Worm (Caenorhabditis elegans) whole organism, L1 larva: ENCODE data around the gene apc-10.

Experiments
- F16B12.6 ChIP-seq: fragments of 150-350 bp; optimal IDR thresholded peaks from 2 replicates; lab custom pipeline; 2014; ENCODE audit warnings: missing biosample characterization, missing genetic modification characterization
- blmp-1 ChIP-seq: fragments of 150-350 bp; optimal IDR thresholded peaks from 2 replicates; lab custom pipeline; 2014; ENCODE audit warnings: missing biosample characterization, missing genetic modification characterization
- ceh-63 ChIP-seq: fragments of 200-800 bp; sonication (Bioruptor generic); optimal IDR thresholded peaks from 2 replicates; lab custom pipeline; 2018; ENCODE audit warnings: mild to moderate bottlenecking, missing genetic modification characterization, missing compliant biosample characterization
- ceh-8 ChIP-seq: fragments of 200-800 bp; sonication (Bioruptor generic); optimal IDR thresholded peaks from 2 replicates; lab custom pipeline; 2018; ENCODE audit warnings: mild to moderate bottlenecking, missing genetic modification characterization, moderate library complexity, missing compliant biosample characterization
- ceh-82 ChIP-seq, 3 experiments: fragments of 150-350 bp in 1 of 3; sonication (generic microtip) in 2 of 3; optimal IDR thresholded peaks; 2 replicates each; lab custom pipeline; 2014 to 2017; ENCODE audit warnings: missing biosample characterization in 3 of 3, missing genetic modification characterization in 3 of 3
- ces-1 ChIP-seq: fragments of 150-350 bp; optimal IDR thresholded peaks from 2 replicates; lab custom pipeline; 2014; ENCODE audit warnings: missing biosample characterization, missing genetic modification reagents, missing genetic modification characterization
- dpl-1 ChIP-seq, 3 experiments: fragments of 150-350 bp in 2 of 3; sonication (generic microtip) in 1 of 3; optimal IDR thresholded peaks; 2 replicates each; lab custom pipeline; 2014 to 2017; ENCODE audit warnings: missing biosample characterization in 3 of 3, missing genetic modification characterization in 3 of 3, missing genetic modification reagents in 3 of 3
- egl-27 ChIP-seq, 2 experiments: fragments of 150-350 bp in 1 of 2; sonication (generic microtip); optimal IDR thresholded peaks; 3 replicates each; lab custom pipeline; 2017 to 2018; ENCODE audit warnings: missing biosample characterization in 2 of 2, missing genetic modification characterization in 2 of 2, missing genetic modification reagents in 2 of 2
- elt-2 ChIP-seq: sonication (generic microtip); optimal IDR thresholded peaks from 2 replicates; lab custom pipeline; 2016; ENCODE audit warnings: missing genetic modification characterization, mild to moderate bottlenecking, inconsistent platforms, missing compliant biosample characterization, missing genetic modification reagents
- elt-3 ChIP-seq, 6 experiments: fragments of 150-350 bp in 1 of 6; sonication (generic microtip); optimal IDR thresholded peaks; 2 replicates each; lab custom pipeline; 2017 to 2018; ENCODE audit warnings: missing biosample characterization in 6 of 6, missing genetic modification characterization in 6 of 6, inconsistent platforms in 1 of 6
- ets-5 ChIP-seq: fragments of 200-800 bp; sonication (Bioruptor generic); IDR thresholded peaks from 2 replicates; pipeline ENCODE4 v1.3.6; 2022; ENCODE audit warnings: missing genetic modification characterization, missing compliant biosample characterization
- grh-1 ChIP-seq: fragments of 200-800 bp; sonication (Bioruptor generic); IDR thresholded peaks from 2 replicates; pipeline ENCODE4 v1.3.6; 2022; ENCODE audit warnings: missing genetic modification reagents, missing genetic modification characterization, missing compliant biosample characterization
- irx-1 ChIP-seq: sonication (generic microtip); optimal IDR thresholded peaks from 2 replicates; lab custom pipeline; 2016; ENCODE audit warnings: missing genetic modification characterization, missing compliant biosample characterization
- jun-1 ChIP-seq: fragments of 150-350 bp; optimal IDR thresholded peaks from 2 replicates; lab custom pipeline; 2014; ENCODE audit warnings: missing biosample characterization, missing genetic modification reagents, missing genetic modification characterization
- lin-14 ChIP-seq: fragments of 200-800 bp; sonication (Bioruptor generic); optimal IDR thresholded peaks from 2 replicates; lab custom pipeline; 2018; ENCODE audit warnings: mild to moderate bottlenecking, missing genetic modification characterization, moderate library complexity, missing compliant biosample characterization
- lin-15B ChIP-seq: fragments of 150-350 bp; sonication (generic microtip); optimal IDR thresholded peaks from 3 replicates; lab custom pipeline; 2014; ENCODE audit warnings: missing biosample characterization, missing genetic modification characterization
- lin-35 ChIP-seq, 2 experiments: fragments of 150-350 bp; optimal IDR thresholded peaks; 2 replicates each; lab custom pipeline; 2014; ENCODE audit warnings: missing biosample characterization in 2 of 2, missing genetic modification characterization in 2 of 2, missing genetic modification reagents in 2 of 2
- lir-3 ChIP-seq: sonication (generic microtip); optimal IDR thresholded peaks from 2 replicates; lab custom pipeline; 2016; ENCODE audit warnings: mild to moderate bottlenecking, missing genetic modification characterization, moderate library complexity, missing compliant biosample characterization; ENCODE audit not compliant: poor library complexity
- lsy-2 ChIP-seq, 2 experiments: fragments of 150-350 bp; optimal IDR thresholded peaks; 2 replicates each; lab custom pipeline; 2014; ENCODE audit warnings: missing biosample characterization in 2 of 2, missing genetic modification characterization in 2 of 2
- mab-9 ChIP-seq: fragments of 200-800 bp; sonication (Bioruptor generic); IDR thresholded peaks from 2 replicates; pipeline ENCODE4 v1.3.6; 2022; ENCODE audit warnings: missing genetic modification reagents, missing genetic modification characterization, missing compliant biosample characterization
- mdl-1 ChIP-seq, 2 experiments: fragments of 150-350 bp; optimal IDR thresholded peaks; 2 replicates each; lab custom pipeline; 2014 to 2017; ENCODE audit warnings: missing biosample characterization in 2 of 2, missing genetic modification characterization in 2 of 2, inconsistent platforms in 1 of 2
- mep-1 ChIP-seq: fragments of 150-350 bp; optimal IDR thresholded peaks from 2 replicates; lab custom pipeline; 2014; ENCODE audit warnings: missing biosample characterization, missing genetic modification characterization
- nhr-11 ChIP-seq: fragments of 150-350 bp; optimal IDR thresholded peaks from 2 replicates; lab custom pipeline; 2014; ENCODE audit warnings: missing biosample characterization, missing genetic modification characterization
- nhr-12 ChIP-seq: sonication (generic microtip); optimal IDR thresholded peaks from 2 replicates; lab custom pipeline; 2017; ENCODE audit warnings: missing biosample characterization, missing genetic modification characterization
- nhr-47 ChIP-seq: sonication (generic microtip); optimal IDR thresholded peaks from 2 replicates; lab custom pipeline; 2016; ENCODE audit warnings: mild to moderate bottlenecking, missing genetic modification characterization, moderate library complexity, missing compliant biosample characterization
- nhr-77 ChIP-seq: fragments of 150-350 bp; optimal IDR thresholded peaks from 2 replicates; lab custom pipeline; 2014; ENCODE audit warnings: missing biosample characterization, missing genetic modification characterization
- nhr-85 ChIP-seq: sonication (generic microtip); peaks from one replicate; lab custom pipeline; 2016; ENCODE audit warnings: missing genetic modification characterization, inconsistent platforms, missing compliant biosample characterization
- nhr-90 ChIP-seq: sonication (generic microtip); optimal IDR thresholded peaks from 2 replicates; lab custom pipeline; 2016; ENCODE audit warnings: mild to moderate bottlenecking, missing genetic modification characterization, missing compliant biosample characterization; ENCODE audit not compliant: poor library complexity
- pax-3 ChIP-seq: fragments of 200-800 bp; sonication (Bioruptor generic); optimal IDR thresholded peaks from 2 replicates; lab custom pipeline; 2018; ENCODE audit warnings: mild to moderate bottlenecking, missing genetic modification characterization, moderate library complexity, missing compliant biosample characterization
- pqm-1 ChIP-seq: sonication (generic microtip); optimal IDR thresholded peaks from 3 replicates; lab custom pipeline; 2017; ENCODE audit warnings: missing biosample characterization, missing genetic modification characterization
- skn-1 ChIP-seq: fragments of 150-350 bp; optimal IDR thresholded peaks from 2 replicates; lab custom pipeline; 2014; ENCODE audit warnings: missing biosample characterization, missing genetic modification characterization
- swsn-7 ChIP-seq: sonication (generic microtip); optimal IDR thresholded peaks from 2 replicates; lab custom pipeline; 2016; ENCODE audit warnings: missing genetic modification characterization, missing compliant biosample characterization
- unc-130 ChIP-seq: fragments of 150-350 bp; optimal IDR thresholded peaks from 2 replicates; lab custom pipeline; 2017; ENCODE audit warnings: missing biosample characterization, missing genetic modification characterization, inconsistent platforms

apc-10 gene

ce11 chrV:10441135-10442024, 15.2 kb upstream of the apc-10 start, which contains the start of gene pap-1 (continued):
- TF ChIP-seq ceh-8 (GFP tag; lab: Kevin White, UChicago) (no peak), lir-3 (tag; lab: Kevin White, UChicago) (peak; percentile 71), mep-1 (tag; lab: Kevin White, UChicago) (peak; percentile 61), dpl-1 (GFP tag; optimal IDR thresholded peaks at IDR 0.05; lab: Kevin White, UChicago) (peak; percentile 14 to 32 (median 19)), swsn-7 (tag; lab: Kevin White, UChicago) (peak; percentile 26)

ce11 chrV:10440723-10441122, 14.6 kb upstream of the apc-10 start, which contains the start of gene snf-10:
TSS of gene snf-10 (minus strand) at chrV:10440823.
- TF ChIP-seq ces-1 (GFP tag; lab: Kevin White, UChicago): no peak
- no peak for TF ChIP-seq jun-1
- TF ChIP-seq nhr-85 (tag; lab: Kevin White, UChicago): no peak
- TF ChIP-seq blmp-1 (tag; lab: Kevin White, UChicago): no peak
- TF ChIP-seq grh-1 (GFP tag; lab: Robert Waterston, UW): no peak
- no peak for TF ChIP-seq irx-1 (tag; lab: Kevin White, UChicago)
- no peak for TF ChIP-seq skn-1 (tag; lab: Kevin White, UChicago)
- no peak for TF ChIP-seq lin-15B (tag; lab: Kevin White, UChicago)
- no peak for TF ChIP-seq ceh-82 (tag; optimal IDR thresholded peaks at IDR 0.05; lab: Kevin White, UChicago)
- TF ChIP-seq nhr-11 (tag; lab: Kevin White, UChicago): no peak
- no peak for TF ChIP-seq egl-27 (tag; optimal IDR thresholded peaks at IDR 0.05; lab: Kevin White, UChicago)
- TF ChIP-seq mdl-1 (tag; optimal IDR thresholded peaks at IDR 0.05; lab: Kevin White, UChicago): no peak
- TF ChIP-seq, all 84 proteins: peak for 0

- TF ChIP-seq elt-3 (tag; optimal IDR thresholded peaks at IDR 0.05; lab: Kevin White, UChicago): no peak
- no peak for TF ChIP-seq ets-5 (GFP tag; lab: Robert Waterston, UW)
Measured at ce11 chrV:10436612-10437011, 10.5 kb upstream of the apc-10 start, which contains the start of gene set-22. TSS of gene set-22 (plus strand) at chrV:10436912.

- no peak for TF ChIP-seq nhr-47
- TF ChIP-seq mab-9 (GFP tag; lab: Robert Waterston, UW): no peak
- no peak for TF ChIP-seq nhr-12 (tag; lab: Kevin White, UChicago)
- TF ChIP-seq ceh-63 (GFP tag; lab: Kevin White, UChicago): no peak
- TF ChIP-seq nhr-77: no peak
- TF ChIP-seq nhr-90 (tag; lab: Kevin White, UChicago): no peak
- TF ChIP-seq, all 84 proteins: peak for 0
Measured at ce11 chrV:10435198-10435597, 9.0 kb upstream of the apc-10 start.

- TF ChIP-seq nhr-47 (no peak), elt-2 (tag; lab: Kevin White, UChicago) (peak; percentile 51), pax-3 (no peak)
Measured at ce11 chrV:10433721-10434120, 7.6 kb upstream of the apc-10 start, which contains the start of gene Y32F6A.4. TSS of gene Y32F6A.4 (minus strand) at chrV:10434067.

- TF ChIP-seq lsy-2 (tag; optimal IDR thresholded peaks at IDR 0.05; lab: Kevin White, UChicago): peak in 1 of 2 experiments; percentile 4
- TF ChIP-seq elt-2 (tag; lab: Kevin White, UChicago): peak; percentile 92
- TF ChIP-seq pqm-1 (tag; lab: Kevin White, UChicago): peak; percentile 28
- no peak for TF ChIP-seq F16B12.6 (tag; lab: Kevin White, UChicago)
- peak; percentile 20 for TF ChIP-seq lin-14
- TF ChIP-seq unc-130 (tag; lab: Kevin White, UChicago): no peak
- peak in 1 of 2 experiments; percentile 7 for TF ChIP-seq lin-35 (GFP tag; optimal IDR thresholded peaks at IDR 0.05; lab: Kevin White, UChicago)
Measured at ce11 chrV:10432607-10433006, 6.5 kb upstream of the apc-10 start.
